Worm (Caenorhabditis elegans): ENCODE data around the gene nhr-128.

DNA sequence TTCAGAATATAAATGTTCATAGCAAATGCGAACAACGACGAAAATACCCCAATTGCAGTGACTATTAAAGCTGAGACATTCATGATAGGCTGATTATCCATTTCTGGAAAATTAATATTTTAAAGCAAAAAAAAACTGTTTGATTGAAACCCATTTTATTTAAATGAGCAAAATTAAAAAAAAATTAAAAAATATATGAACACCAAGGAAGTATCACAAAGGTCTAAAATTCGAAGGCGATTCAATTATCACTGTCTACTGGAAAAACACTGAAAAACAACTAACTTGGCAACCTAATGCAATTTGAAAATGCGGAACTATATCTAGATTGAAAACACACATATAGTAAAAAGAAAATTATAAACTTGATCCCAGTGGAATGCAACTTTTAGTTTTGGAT is 30.7 kb upstream of the nhr-128 start, which contains the start of gene srbc-42:
- TF ChIP-seq pes-1 (GFP tag; IDR thresholded peaks at IDR 0.05) (no peak), flt-1 (GFP tag; IDR thresholded peaks at IDR 0.05) (no peak), ceh-36 (tag; optimal IDR thresholded peaks at IDR 0.05) (no peak), tbx-11 (GFP tag; IDR thresholded peaks at IDR 0.05) (no peak), ceh-13 (GFP tag; optimal IDR thresholded peaks at IDR 0.05) (no peak), scrt-1 (GFP tag; IDR thresholded peaks at IDR 0.05) (no peak), B0310.2 (tag; optimal IDR thresholded peaks at IDR 0.05) (no peak), hnd-1 (tag; optimal IDR thresholded peaks at IDR 0.05) (no peak), ama-1 (optimal IDR thresholded peaks at IDR 0.05) (no peak), tra-4 (tag; optimal IDR thresholded peaks at IDR 0.05) (no peak)

All from whole organism, early embryonic.